Fruit fly (Drosophila melanogaster): ENCODE results near the gene CG4962.

The CG4962 gene

DNA sequence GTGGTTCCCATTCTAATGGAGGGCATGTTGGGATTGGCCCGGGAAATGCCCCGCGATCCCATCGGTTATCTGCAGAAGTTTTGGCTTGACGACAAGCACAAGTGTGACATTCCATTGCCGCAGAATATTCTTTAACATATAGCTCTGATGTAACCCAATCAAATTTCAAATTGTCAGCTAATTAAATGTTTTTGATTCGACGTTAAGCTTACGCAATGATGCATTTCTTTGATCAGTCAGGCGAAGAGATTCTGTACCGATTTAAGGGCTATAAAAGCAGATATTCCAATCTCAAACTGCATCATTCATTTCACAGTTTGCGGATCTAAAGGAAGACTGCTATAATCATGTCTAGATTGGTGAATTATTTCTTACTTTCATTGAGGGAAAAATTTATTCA is 36.3 kb upstream of the CG4962 start, which contains the start of gene retinin:
TSS of gene retinin (plus strand) at position 301 of the 400 bp plus-strand sequence.
- no peak for TF ChIP-seq CG10348 (GFP tag; IDR thresholded peaks at IDR 0.05)
- no peak for TF ChIP-seq Pif1B (GFP tag; optimal IDR thresholded peaks at IDR 0.05)
- TF ChIP-seq CG14655 (GFP tag; optimal IDR thresholded peaks at IDR 0.05) = no peak
- TF ChIP-seq Pif1A (GFP tag; optimal IDR thresholded peaks at IDR 0.05) = no peak
- TF ChIP-seq CG12605 (GFP tag; IDR thresholded peaks at IDR 0.05) = no peak
- no peak for TF ChIP-seq Snoo (tag; optimal IDR thresholded peaks at IDR 0.05)
- no peak for TF ChIP-seq CG17806 (tag; optimal IDR thresholded peaks at IDR 0.05)
- TF ChIP-seq rn (GFP tag; IDR thresholded peaks at IDR 0.05) = no peak
- TF ChIP-seq Ets98B (GFP tag; IDR thresholded peaks at IDR 0.05) = no peak
- TF ChIP-seq CG13204 (GFP tag; optimal IDR thresholded peaks at IDR 0.05) = no peak
- TF ChIP-seq CG15710 (tag; optimal IDR thresholded peaks at IDR 0.05) = no peak

DNA sequence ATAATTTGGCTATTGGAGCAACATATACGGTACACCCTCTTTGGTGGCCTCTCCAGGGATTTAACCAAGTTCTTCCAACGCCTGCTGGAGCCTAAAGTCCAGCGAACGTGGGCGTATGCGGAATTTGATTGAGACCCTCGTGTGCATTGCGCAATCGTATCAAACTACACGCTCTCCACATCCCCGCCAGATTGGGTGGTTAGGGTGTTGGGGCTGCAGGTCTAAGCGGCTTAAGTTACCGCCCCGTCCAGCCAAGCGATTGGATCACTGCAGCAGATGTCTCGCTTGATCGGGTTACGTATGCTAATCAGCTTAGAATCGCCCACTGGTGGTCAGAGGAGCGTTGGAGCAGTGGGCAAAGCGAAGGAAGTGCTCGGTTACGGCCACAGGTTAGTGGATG is 35.4 kb upstream of the CG4962 start, which contains the start of gene CG33060:
TSS of gene CG33060 (plus strand) at position 301 of the 400 bp plus-strand sequence.
- TF ChIP-seq EcR (GFP tag; optimal IDR thresholded peaks at IDR 0.05) (no peak), Snoo (tag; optimal IDR thresholded peaks at IDR 0.05) (no peak), gl (tag; optimal IDR thresholded peaks at IDR 0.05) (no peak)

DNA sequence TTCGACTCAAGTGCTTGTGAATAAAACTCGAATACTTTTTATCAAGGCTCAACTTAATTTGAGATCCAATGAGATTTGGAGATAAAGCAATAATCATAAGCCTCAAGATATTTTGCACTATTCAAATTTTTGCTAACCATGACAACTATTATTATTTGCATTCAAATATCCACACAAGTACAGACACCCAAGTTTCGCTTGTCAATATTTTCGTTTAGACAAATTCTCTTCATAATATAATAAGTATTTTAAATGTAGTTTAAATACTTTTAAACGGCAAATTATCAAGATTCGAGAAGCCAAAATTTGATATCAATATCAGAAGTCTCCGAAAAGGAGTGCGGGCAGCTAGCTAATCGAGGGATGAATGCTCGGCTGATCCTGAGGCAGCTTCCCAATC is 34.1 kb upstream of the CG4962 start, which contains the start of gene CG33061:
TSS of gene CG33061 (plus strand) at position 301 of the 400 bp plus-strand sequence.
- TF ChIP-seq CG17806 (tag; optimal IDR thresholded peaks at IDR 0.05) (no peak), CG34367 (tag; optimal IDR thresholded peaks at IDR 0.05) (no peak), CG10348 (GFP tag; IDR thresholded peaks at IDR 0.05) (no peak), rn (GFP tag; IDR thresholded peaks at IDR 0.05) (no peak), CG15710 (tag; optimal IDR thresholded peaks at IDR 0.05) (no peak), Pif1A (GFP tag; optimal IDR thresholded peaks at IDR 0.05) (no peak), CG8159 (tag; optimal IDR thresholded peaks at IDR 0.05) (no peak), CG9948 (tag; optimal IDR thresholded peaks at IDR 0.05) (no peak)

DNA sequence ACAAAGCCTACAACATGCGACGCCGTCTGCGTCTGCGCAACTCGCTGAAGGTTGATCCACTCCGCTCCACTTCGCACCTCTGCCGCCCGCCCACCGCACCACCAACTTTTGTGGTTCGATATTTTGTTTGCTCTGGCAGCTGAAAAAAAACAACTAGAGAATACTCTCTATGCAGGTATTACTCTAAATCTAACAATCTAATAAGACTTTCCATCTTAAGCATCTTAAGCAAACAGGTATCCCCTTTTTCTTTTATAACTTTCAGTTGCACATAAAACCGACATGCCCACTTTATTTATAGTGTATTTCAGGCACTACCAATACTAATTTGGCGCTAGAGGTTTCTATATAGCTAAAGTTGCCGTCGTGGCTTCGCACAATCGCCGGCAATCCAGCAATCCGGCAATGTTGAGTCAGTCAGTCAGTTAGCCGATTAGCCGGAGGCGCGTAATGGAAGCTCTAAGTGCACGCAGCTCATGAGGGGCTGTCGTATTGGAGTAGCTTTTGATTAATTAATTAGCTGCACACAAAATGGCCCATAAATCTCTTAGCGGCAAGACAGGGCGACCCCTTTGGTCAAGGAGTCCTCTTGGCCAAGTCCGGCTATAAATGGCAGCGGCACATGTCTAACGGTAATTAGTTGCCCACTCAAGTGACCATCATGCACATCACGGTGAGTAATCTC is 33.0 kb upstream of the CG4962 start, which contains the start of gene CG13058:
TSS of gene CG13058 (plus strand) at position 635 of the 685 bp plus-strand sequence.
- TF ChIP-seq CG14655 (GFP tag; optimal IDR thresholded peaks at IDR 0.05) (peak; percentile 68), Pif1A (GFP tag; optimal IDR thresholded peaks at IDR 0.05) (peak; percentile 7), CG8301 (tag; optimal IDR thresholded peaks at IDR 0.05) (peak; percentile 66), CG34367 (tag; optimal IDR thresholded peaks at IDR 0.05) (peak; percentile 65), CG12605 (GFP tag; IDR thresholded peaks at IDR 0.05) (no peak), CG9948 (tag; optimal IDR thresholded peaks at IDR 0.05) (peak; percentile 55), Ets98B (GFP tag; IDR thresholded peaks at IDR 0.05) (peak; percentile 23), CG32121 (GFP tag; IDR thresholded peaks at IDR 0.05) (peak; percentile 63), Snoo (tag; optimal IDR thresholded peaks at IDR 0.05) (no peak), CG10348 (GFP tag; IDR thresholded peaks at IDR 0.05) (peak; percentile 81), gl (tag; optimal IDR thresholded peaks at IDR 0.05) (no peak), CG13204 (GFP tag; optimal IDR thresholded peaks at IDR 0.05) (no peak), EcR (GFP tag; optimal IDR thresholded peaks at IDR 0.05) (peak; percentile 1), rn (GFP tag; IDR thresholded peaks at IDR 0.05) (no peak), D1 (tag; optimal IDR thresholded peaks at IDR 0.05) (no peak), fd96Ca (GFP tag; IDR thresholded peaks at IDR 0.05) (0 out of 3 replicates have a peak, but pooled peaks have one; percentile 20), CG4496 (GFP tag; IDR thresholded peaks at IDR 0.05) (peak; percentile 22; the same call in 1 of the 3 replicates), CG17806 (tag; optimal IDR thresholded peaks at IDR 0.05) (peak; percentile 38), CG8159 (tag; optimal IDR thresholded peaks at IDR 0.05) (peak; percentile 70), CG15710 (tag; optimal IDR thresholded peaks at IDR 0.05) (peak; percentile 69)

DNA sequence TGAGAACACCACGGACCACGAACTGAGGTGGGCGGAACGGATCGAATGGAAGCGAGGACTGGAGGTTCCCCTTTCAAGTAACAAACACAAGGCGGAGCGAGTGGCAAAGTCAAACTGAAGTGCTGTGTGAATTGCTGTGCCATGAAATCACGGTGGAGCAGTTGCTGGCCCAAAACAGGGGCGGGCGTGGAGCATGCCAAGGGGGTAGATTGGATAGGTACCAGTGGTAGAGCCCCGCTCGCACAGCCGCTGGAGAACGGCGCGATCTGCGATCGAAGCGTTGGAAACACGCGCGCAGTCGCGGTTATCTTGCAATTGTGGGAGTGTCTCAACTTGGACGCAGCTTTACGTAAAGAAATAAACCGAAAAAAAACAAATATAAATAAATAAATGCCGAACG is 32.4 kb upstream of the CG4962 start, which contains the start of gene CG13038:
TSS of gene CG13038 (minus strand) at position 118 of the 400 bp plus-strand sequence.
- no peak for TF ChIP-seq CG8301 (tag; optimal IDR thresholded peaks at IDR 0.05)
- no peak for TF ChIP-seq EcR (GFP tag; optimal IDR thresholded peaks at IDR 0.05)
- TF ChIP-seq fd96Ca (GFP tag; IDR thresholded peaks at IDR 0.05) = peak; percentile 59; the same call in 1 of the 3 replicates
- TF ChIP-seq CG14655 (GFP tag; optimal IDR thresholded peaks at IDR 0.05) = no peak
- no peak for TF ChIP-seq CG17806 (tag; optimal IDR thresholded peaks at IDR 0.05)
- TF ChIP-seq CG9948 (tag; optimal IDR thresholded peaks at IDR 0.05) = no peak
- no peak for TF ChIP-seq Snoo (tag; optimal IDR thresholded peaks at IDR 0.05)
- no peak for TF ChIP-seq Pif1A (GFP tag; optimal IDR thresholded peaks at IDR 0.05)
- peak; percentile 63 for TF ChIP-seq CG4496 (GFP tag; IDR thresholded peaks at IDR 0.05)
- peak; percentile 66 for TF ChIP-seq Ets98B (GFP tag; IDR thresholded peaks at IDR 0.05)
- no peak for TF ChIP-seq Pif1B (GFP tag; optimal IDR thresholded peaks at IDR 0.05)

DNA sequence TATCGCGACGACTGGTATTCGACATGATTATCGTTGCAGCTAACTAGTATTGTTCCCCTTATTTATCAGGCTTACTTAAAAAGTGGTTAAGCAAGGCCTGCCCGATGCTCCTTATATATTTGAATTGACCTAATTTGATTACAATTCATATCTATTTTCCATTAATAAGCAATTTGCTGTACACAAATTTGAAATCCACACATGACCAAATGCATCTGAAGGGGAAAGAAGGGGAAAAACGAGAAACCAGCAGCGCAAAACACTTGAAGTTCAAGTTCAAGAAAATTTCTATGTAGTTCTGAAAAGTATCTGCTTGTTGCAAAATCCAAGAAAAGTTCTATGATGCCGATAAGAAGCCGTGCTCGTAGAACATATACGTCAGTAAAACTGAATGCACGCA is 31.3 kb upstream of the CG4962 start, which contains the start of the genes CG13040 and CG13039:
TSS of gene CG13040 (minus strand) at position 101 of the 400 bp plus-strand sequence.
TSS of gene CG13039 (minus strand) at position 106 of the 400 bp plus-strand sequence.
- TF ChIP-seq CG17806 (tag; optimal IDR thresholded peaks at IDR 0.05) = no peak
- TF ChIP-seq Pif1A (GFP tag; optimal IDR thresholded peaks at IDR 0.05) = no peak
- TF ChIP-seq CG12605 (GFP tag; IDR thresholded peaks at IDR 0.05) = no peak
